Worm (Caenorhabditis elegans): ENCODE data around the gene C25F9.15.

ce11 chrV:19432972-19433371, 15.0 kb downstream of the C25F9.15 start, which contains the start of gene C25F9.11:
- TF ChIP-seq lir-3 (tag; optimal IDR thresholded peaks at IDR 0.05) = no peak
- TF ChIP-seq fkh-10 (GFP tag; optimal IDR thresholded peaks at IDR 0.05) = no peak
- no peak for TF ChIP-seq ceh-28 (tag; optimal IDR thresholded peaks at IDR 0.05)
- TF ChIP-seq snpc-4 (tag; optimal IDR thresholded peaks at IDR 0.05) = no peak
- TF ChIP-seq nhr-42 (GFP tag; IDR thresholded peaks at IDR 0.05) = no peak
- TF ChIP-seq zfp-2 (tag; optimal IDR thresholded peaks at IDR 0.05) = no peak
- TF ChIP-seq unc-130 (GFP tag; optimal IDR thresholded peaks at IDR 0.05) = no peak
- TF ChIP-seq lin-39 (tag; optimal IDR thresholded peaks at IDR 0.05) = no peak
- no peak for TF ChIP-seq mxl-3 (GFP tag; optimal IDR thresholded peaks at IDR 0.05)
- TF ChIP-seq pha-4 (GFP tag; IDR thresholded peaks at IDR 0.05) = no peak
- TF ChIP-seq pha-4 (tag; optimal IDR thresholded peaks at IDR 0.05) = no peak
- no peak for TF ChIP-seq nhr-76 (tag; optimal IDR thresholded peaks at IDR 0.05)
- no peak for TF ChIP-seq ztf-11 (tag; optimal IDR thresholded peaks at IDR 0.05)
- no peak for TF ChIP-seq ama-1 (optimal IDR thresholded peaks at IDR 0.05)
- no peak for TF ChIP-seq dpl-1 (GFP tag; optimal IDR thresholded peaks at IDR 0.05)

Measured in whole organism, L4 larva.